Worm (Caenorhabditis elegans): Measurements from ENCODE around the gene T07E3.4.

DNA sequence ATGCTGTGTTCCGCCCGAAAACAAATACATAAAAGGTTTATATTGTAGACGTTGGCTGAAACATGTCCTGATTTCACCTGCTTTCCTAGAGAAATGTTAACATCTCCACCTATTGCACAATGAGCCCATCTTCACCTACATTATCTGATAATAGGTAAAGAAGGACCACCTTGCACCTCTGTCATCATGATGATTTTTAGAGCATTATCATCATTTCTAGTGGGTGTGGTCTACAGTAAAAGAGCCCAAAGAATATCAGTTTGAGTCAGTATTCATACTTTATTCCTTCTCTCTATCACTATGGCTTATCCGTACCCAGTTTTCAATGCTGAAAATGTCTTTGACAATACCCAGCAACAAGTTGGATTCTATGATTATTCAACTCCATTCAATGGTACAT, 13.6 kb upstream of the T07E3.4 start, which contains the start of gene med-2:
- no peak for TF ChIP-seq ztf-16 (tag; optimal IDR thresholded peaks at IDR 0.05)
- no peak for TF ChIP-seq eyg-1 (tag; optimal IDR thresholded peaks at IDR 0.05)
- TF ChIP-seq pax-1 (tag; optimal IDR thresholded peaks at IDR 0.05): no peak

Data from whole organism, late embryonic.